Worm (Caenorhabditis elegans): ENCODE measurements around the gene T19C4.5.

ce11 chrV:11190983-11191382 is 19.0 kb downstream of the T19C4.5 start, which contains the start of gene lgc-49:
- no peak for TF ChIP-seq dsc-1 (tag; optimal IDR thresholded peaks at IDR 0.05)
- TF ChIP-seq ces-1 (GFP tag; optimal IDR thresholded peaks at IDR 0.05): no peak
- TF ChIP-seq ztf-11 (tag; optimal IDR thresholded peaks at IDR 0.05): no peak
- no peak for TF ChIP-seq lin-15B (tag; optimal IDR thresholded peaks at IDR 0.05)
- TF ChIP-seq nhr-90 (tag; optimal IDR thresholded peaks at IDR 0.05; ENCODE audit: poor library complexity): no peak
- no peak for TF ChIP-seq nhr-76 (tag; optimal IDR thresholded peaks at IDR 0.05)
- TF ChIP-seq unc-130 (tag; optimal IDR thresholded peaks at IDR 0.05): no peak
- TF ChIP-seq tbx-2 (tag; optimal IDR thresholded peaks at IDR 0.05): no peak
- no peak for TF ChIP-seq unc-86 (tag; optimal IDR thresholded peaks at IDR 0.05)

Data from whole organism, L1 larva.